Fruit fly (Drosophila melanogaster) whole organism, embryonic: ENCODE measurements around the gene tok.

ENCODE experiments used
- CG17802 ChIP-seq: fragments of 200-800 bp; sonication (Bioruptor generic); optimal IDR thresholded peaks from 2 replicates; lab custom pipeline; 2018; ENCODE audit warnings: missing biosample characterization, mild to moderate bottlenecking, missing genetic modification characterization, moderate library complexity
- CG4854 ChIP-seq: fragments of 200-800 bp; sonication (Bioruptor generic); optimal IDR thresholded peaks from 2 replicates; lab custom pipeline; 2016; ENCODE audit warnings: missing biosample characterization, missing genetic modification characterization, inconsistent platforms
- CG6813 ChIP-seq: fragments of 200-800 bp; sonication (Bioruptor generic); optimal IDR thresholded peaks from 2 replicates; lab custom pipeline; 2017; ENCODE audit warnings: missing biosample characterization, missing genetic modification characterization, mild to moderate bottlenecking, moderate library complexity, missing genetic modification reagents
- dysf ChIP-seq: fragments of 200-800 bp; sonication (Bioruptor generic); IDR thresholded peaks from 3 replicates; pipeline ENCODE4 v1.3.6; 2022; ENCODE audit warnings: missing biosample characterization, missing genetic modification characterization
- gsb ChIP-seq: fragments of 200-800 bp; sonication (Bioruptor generic); IDR thresholded peaks from 2 replicates; pipeline ENCODE4 v1.3.6; 2022; ENCODE audit warnings: missing biosample characterization, missing genetic modification characterization
- her ChIP-seq: fragments of 200-800 bp; sonication (Bioruptor generic); optimal IDR thresholded peaks from 2 replicates; lab custom pipeline; 2016; ENCODE audit warnings: missing biosample characterization, missing genetic modification characterization
- pb ChIP-seq: fragments of 200-800 bp; sonication (Bioruptor generic); optimal IDR thresholded peaks from 3 replicates; lab custom pipeline; 2016; ENCODE audit warnings: missing biosample characterization, missing genetic modification characterization
- unpg ChIP-seq: fragments of 200-800 bp; sonication (Bioruptor generic); optimal IDR thresholded peaks from 3 replicates; lab custom pipeline; 2018; ENCODE audit warnings: missing biosample characterization, mild to moderate bottlenecking, missing genetic modification characterization, moderate library complexity

dm6 chr3R:24753561-24754027 lies 34.1 kb downstream of the tok start, which contains the start of gene asp:
- TF ChIP-seq gsb (GFP tag; lab: Robert Waterston, UW) = no peak
- TF ChIP-seq her (GFP tag; lab: Kevin White, UChicago) = no peak
- peak; percentile 98 for TF ChIP-seq CG17802 (tag; lab: Kevin White, UChicago)
- no peak for TF ChIP-seq unpg (GFP tag; lab: Kevin White, UChicago)
- no peak for TF ChIP-seq pb (GFP tag; lab: Kevin White, UChicago)
- no peak for TF ChIP-seq CG6813
- TF ChIP-seq CG4854 (GFP tag; lab: Kevin White, UChicago) = no peak
- TF ChIP-seq dysf (GFP tag; lab: Robert Waterston, UW) = no peak
